Fruit fly (Drosophila melanogaster): ENCODE results near the gene HipHop.

DNA sequence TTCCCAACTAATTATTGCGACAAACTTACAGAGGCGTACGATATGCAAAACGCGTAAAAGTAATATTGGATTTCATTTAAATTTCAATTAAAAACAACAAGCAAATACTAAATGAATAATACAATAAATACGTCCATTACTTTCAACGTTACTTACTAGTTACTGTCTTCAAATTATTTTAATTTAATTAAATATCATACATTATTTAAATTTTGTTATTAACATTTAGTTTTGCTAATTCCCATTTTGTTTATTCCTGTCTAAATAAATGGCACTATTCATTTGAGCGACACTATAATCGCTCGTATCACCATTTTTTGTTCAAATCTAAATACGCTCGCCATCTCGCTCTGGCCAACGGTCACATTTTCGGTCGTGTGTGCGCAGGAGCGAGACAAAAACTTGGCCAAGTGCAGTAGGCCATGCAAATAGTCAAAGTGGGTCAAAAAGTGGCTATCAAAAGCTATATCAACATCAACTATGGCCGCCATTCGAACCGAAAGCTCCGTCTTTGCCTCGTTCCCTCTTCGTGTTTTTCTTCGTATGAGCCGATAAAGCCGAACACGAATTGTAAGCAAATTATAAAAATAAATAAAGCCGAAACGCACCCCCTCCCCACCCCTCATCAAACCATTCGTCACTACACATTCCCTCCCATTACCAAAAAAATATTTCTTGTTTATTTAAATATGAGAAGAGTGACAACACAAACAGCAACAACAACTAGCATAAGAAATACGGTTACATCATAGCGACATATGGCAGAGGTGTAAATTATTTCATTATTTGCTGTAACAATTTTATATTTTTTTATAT lies 31.6 kb upstream of the HipHop start:
- TF ChIP-seq CrebA (GFP tag; optimal IDR thresholded peaks at IDR 0.05; ENCODE audit: borderline replicate concordance): no peak
- TF ChIP-seq lola (GFP tag; optimal IDR thresholded peaks at IDR 0.05): no peak
- no peak for TF ChIP-seq psq (GFP tag; optimal IDR thresholded peaks at IDR 0.05)
- TF ChIP-seq usp (GFP tag; optimal IDR thresholded peaks at IDR 0.05): no peak
- TF ChIP-seq h (GFP tag; optimal IDR thresholded peaks at IDR 0.05): no peak
- no peak for TF ChIP-seq fru (GFP tag; optimal IDR thresholded peaks at IDR 0.05)
- no peak for TF ChIP-seq OdsH (GFP tag; optimal IDR thresholded peaks at IDR 0.05)
- TF ChIP-seq brk (GFP tag; optimal IDR thresholded peaks at IDR 0.05): no peak
- no peak for TF ChIP-seq Myc (optimal IDR thresholded peaks at IDR 0.05)
- TF ChIP-seq sv (GFP tag; optimal IDR thresholded peaks at IDR 0.05): no peak
- no peak for TF ChIP-seq rgr (GFP tag; optimal IDR thresholded peaks at IDR 0.05)
- no peak for TF ChIP-seq br (GFP tag; optimal IDR thresholded peaks at IDR 0.05)
- TF ChIP-seq N (GFP tag; optimal IDR thresholded peaks at IDR 0.05): no peak
- no peak for TF ChIP-seq Mio (GFP tag; optimal IDR thresholded peaks at IDR 0.05)

Measured in whole organism, wandering third instar larva.